Worm (Caenorhabditis elegans) whole organism, midembryonic: ENCODE data around the gene cyp-13A5.

ENCODE experiments used
- T22C8.4 ChIP-seq: fragments of 200-800 bp; sonication (Bioruptor generic); IDR thresholded peaks from 2 replicates; pipeline ENCODE4 v1.3.6; 2022; ENCODE audit warnings: missing genetic modification characterization, missing compliant biosample characterization
- cog-1 ChIP-seq: sonication (generic microtip); optimal IDR thresholded peaks from 2 replicates; lab custom pipeline; 2016; ENCODE audit warnings: missing genetic modification characterization, missing compliant biosample characterization
- ref-1 ChIP-seq: fragments of 200-800 bp; sonication (Bioruptor generic); conservative IDR thresholded peaks from 2 replicates; pipeline ENCODE4 v1.3.6; 2022; ENCODE audit warnings: missing genetic modification reagents, missing genetic modification characterization, missing compliant biosample characterization
- tab-1 ChIP-seq: fragments of 200-800 bp; sonication (Bioruptor generic); IDR thresholded peaks from 2 replicates; pipeline ENCODE4 v1.3.6; 2022; ENCODE audit warnings: missing genetic modification characterization, missing compliant biosample characterization
- ztf-23 ChIP-seq: fragments of 200-800 bp; sonication (Bioruptor generic); IDR thresholded peaks from 2 replicates; pipeline ENCODE4 v1.3.6; 2022; ENCODE audit warnings: missing genetic modification reagents, missing genetic modification characterization, missing compliant biosample characterization

ce11 chrII:9757651-9758282, 42.4 kb downstream of the cyp-13A5 start, which contains the start of gene shk-1:
- no peak for TF ChIP-seq tab-1 (GFP tag; lab: Robert Waterston, UW)
- TF ChIP-seq T22C8.4 (GFP tag; lab: Robert Waterston, UW), result no peak
- TF ChIP-seq ref-1 (GFP tag; lab: Robert Waterston, UW), result no peak
- TF ChIP-seq cog-1 (tag; lab: Kevin White, UChicago), result no peak
- TF ChIP-seq ztf-23 (GFP tag; lab: Robert Waterston, UW), result no peak
